Worm (Caenorhabditis elegans): ENCODE measurements around the gene unc-22.

- no peak for TF ChIP-seq nhr-76 (tag; optimal IDR thresholded peaks at IDR 0.05)
- TF ChIP-seq nhr-237 (tag; optimal IDR thresholded peaks at IDR 0.05): no peak
- TF ChIP-seq nhr-12 (tag; optimal IDR thresholded peaks at IDR 0.05): no peak
- TF ChIP-seq ztf-11 (tag; optimal IDR thresholded peaks at IDR 0.05): no peak
- no peak for TF ChIP-seq nhr-28 (tag; optimal IDR thresholded peaks at IDR 0.05)
- no peak for TF ChIP-seq unc-62 (GFP tag; optimal IDR thresholded peaks at IDR 0.05)
- no peak for TF ChIP-seq lin-13 (tag; optimal IDR thresholded peaks at IDR 0.05)
- no peak for TF ChIP-seq tbx-8 (GFP tag; optimal IDR thresholded peaks at IDR 0.05)
- no peak for TF ChIP-seq elt-3 (tag; optimal IDR thresholded peaks at IDR 0.05)
- no peak for TF ChIP-seq lsy-2 (tag; optimal IDR thresholded peaks at IDR 0.05)
- no peak for TF ChIP-seq mls-2 (tag; optimal IDR thresholded peaks at IDR 0.05)
- no peak for TF ChIP-seq mep-1 (tag; optimal IDR thresholded peaks at IDR 0.05)
- TF ChIP-seq M03D4.4 (tag; optimal IDR thresholded peaks at IDR 0.05): no peak
These were observed 4.8 kb upstream of the unc-22 start, which contains the start of gene lips-6 for ce11 chrIV:12015586-12015985.
